Worm (Caenorhabditis elegans) whole organism, early embryonic: ENCODE data around the gene Y62H9A.10.

Source experiments
- B0310.2 ChIP-seq: sonication (generic microtip); optimal IDR thresholded peaks from 2 replicates; lab custom pipeline; 2016; ENCODE audit warnings: mild to moderate bottlenecking, missing genetic modification characterization, missing compliant biosample characterization
- F13C5.2 ChIP-seq: sonication (generic microtip); optimal IDR thresholded peaks from 2 replicates; lab custom pipeline; 2017; ENCODE audit warnings: mild to moderate bottlenecking, missing genetic modification characterization, inconsistent platforms, missing compliant biosample characterization
- aly-1 ChIP-seq: sonication (generic microtip); optimal IDR thresholded peaks from 2 replicates; lab custom pipeline; 2016; ENCODE audit warnings: missing genetic modification characterization, missing compliant biosample characterization
- ama-1 ChIP-seq: fragments of 150-350 bp; optimal IDR thresholded peaks from 2 replicates; lab custom pipeline; 2014
- ceh-13 ChIP-seq: fragments of 200-800 bp; sonication (Bioruptor generic); optimal IDR thresholded peaks from 2 replicates; lab custom pipeline; 2018; ENCODE audit warnings: mild to moderate bottlenecking, missing genetic modification characterization, missing compliant biosample characterization
- ets-7 ChIP-seq: sonication (generic microtip); optimal IDR thresholded peaks from 2 replicates; lab custom pipeline; 2016; ENCODE audit warnings: missing genotype, missing genetic modification characterization, missing compliant biosample characterization
- flt-1 ChIP-seq: fragments of 200-800 bp; sonication (Bioruptor generic); IDR thresholded peaks from 2 replicates; pipeline ENCODE4 v1.3.6; 2022; ENCODE audit warnings: missing genetic modification characterization, missing compliant biosample characterization
- pes-1 ChIP-seq: fragments of 200-800 bp; sonication (Bioruptor generic); IDR thresholded peaks from 2 replicates; pipeline ENCODE4 v1.3.6; 2022; ENCODE audit warnings: missing genetic modification reagents, missing genetic modification characterization, missing compliant biosample characterization
- scrt-1 ChIP-seq: fragments of 200-800 bp; sonication (Bioruptor generic); IDR thresholded peaks from 2 replicates; pipeline ENCODE4 v1.3.6; 2022; ENCODE audit warnings: missing genetic modification characterization, missing compliant biosample characterization
- tbx-11 ChIP-seq: fragments of 200-800 bp; sonication (Bioruptor generic); IDR thresholded peaks from 2 replicates; pipeline ENCODE4 v1.3.6; 2022; ENCODE audit warnings: missing genetic modification characterization, missing compliant biosample characterization

The Y62H9A.10 gene

DNA sequence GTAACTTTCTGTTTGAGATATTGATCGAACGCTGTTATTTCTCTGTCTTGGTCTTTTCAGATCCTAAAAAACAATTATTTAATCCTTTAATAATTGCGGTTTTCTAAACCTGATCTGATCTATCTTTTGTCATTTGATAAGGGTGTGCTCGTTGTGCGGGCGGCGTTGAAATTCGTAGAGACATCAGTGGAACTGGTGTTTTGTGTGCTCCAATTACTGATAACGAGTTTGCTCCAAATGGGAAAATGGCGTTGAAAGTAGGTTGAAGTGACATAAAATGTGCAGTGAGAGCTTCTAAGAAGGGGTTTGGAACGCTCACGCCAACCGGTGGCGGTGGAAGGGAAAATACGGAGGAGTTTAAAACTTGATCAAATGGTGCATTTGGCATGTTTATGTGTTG lies 48.1 kb downstream of the Y62H9A.10 start:
- TF ChIP-seq ets-7 (tag; lab: Kevin White, UChicago), result no peak
- no peak for TF ChIP-seq F13C5.2 (tag; lab: Kevin White, UChicago)
- no peak for TF ChIP-seq aly-1
- no peak for TF ChIP-seq ceh-13 (GFP tag; lab: Kevin White, UChicago)
- no peak for TF ChIP-seq flt-1 (GFP tag; lab: Robert Waterston, UW)
- no peak for TF ChIP-seq tbx-11 (GFP tag; lab: Robert Waterston, UW)
- no peak for TF ChIP-seq pes-1 (GFP tag; lab: Robert Waterston, UW)
- no peak for TF ChIP-seq scrt-1 (GFP tag; lab: Robert Waterston, UW)

ce11 chrX:11852494-11852893 lies 50.1 kb downstream of the Y62H9A.10 start, which contains the start of gene xtr-1:
TSS of gene xtr-1 (plus strand) at chrX:11852794.
- TF ChIP-seq B0310.2 (tag; lab: Kevin White, UChicago) (no peak), ama-1 (lab: Kevin White, UChicago) (no peak)
